Worm (Caenorhabditis elegans) whole organism, young adult: Measurements from ENCODE around the gene E02C12.11.

Source experiments
- Y67H2A.10 ChIP-seq: fragments of 200-800 bp; sonication (Bioruptor generic); conservative IDR thresholded peaks from 2 replicates; pipeline ENCODE4 v1.3.6; 2022; ENCODE audit warnings: missing genetic modification reagents, missing genetic modification characterization, missing compliant biosample characterization
- ama-1 ChIP-seq, 3 experiments: fragments of 150-350 bp in 1 of 3; sonication (generic microtip) in 2 of 3; optimal IDR thresholded peaks; 2 replicates each; lab custom pipeline; 2014 to 2018; ENCODE audit warnings: missing biosample characterization in 2 of 3, missing genetic modification characterization in 2 of 3, missing genetic modification reagents in 2 of 3
- ekl-4 ChIP-seq: fragments of 200-800 bp; sonication (Bioruptor generic); IDR thresholded peaks from 2 replicates; pipeline ENCODE4 v1.3.6; 2022; ENCODE audit warnings: missing genetic modification reagents, missing genetic modification characterization, missing compliant biosample characterization
- lag-1 ChIP-seq: fragments of 200-800 bp; sonication (Bioruptor generic); IDR thresholded peaks from 2 replicates; pipeline ENCODE4 v1.3.6; 2022; ENCODE audit warnings: missing genetic modification reagents, missing genetic modification characterization, missing compliant biosample characterization
- lin-35 ChIP-seq, 3 experiments: fragments of 150-350 bp in 2 of 3; sonication (generic microtip) in 1 of 3; optimal IDR thresholded peaks; 2 replicates each; lab custom pipeline; 2014 to 2018; ENCODE audit warnings: missing biosample characterization in 3 of 3, missing genetic modification characterization in 3 of 3, missing genetic modification reagents in 3 of 3
- lin-54 ChIP-seq: fragments of 200-800 bp; sonication (Bioruptor generic); optimal IDR thresholded peaks from 2 replicates; lab custom pipeline; 2018; ENCODE audit warnings: mild to moderate bottlenecking, missing genetic modification characterization, missing compliant biosample characterization
- nfya-2 ChIP-seq: fragments of 200-800 bp; sonication (Bioruptor generic); IDR thresholded peaks from 2 replicates; pipeline ENCODE4 v1.3.6; 2022; ENCODE audit warnings: missing genetic modification reagents, missing genetic modification characterization, missing compliant biosample characterization
- nhr-27 ChIP-seq: fragments of 200-800 bp; sonication (Bioruptor generic); optimal IDR thresholded peaks from 2 replicates; lab custom pipeline; 2018; ENCODE audit warnings: mild to moderate bottlenecking, missing genetic modification characterization, moderate library complexity, missing compliant biosample characterization
- nhr-80 ChIP-seq: sonication (generic microtip); optimal IDR thresholded peaks from 2 replicates; lab custom pipeline; 2016; ENCODE audit warnings: missing genetic modification characterization, missing compliant biosample characterization
- snpc-4 ChIP-seq, 5 experiments: fragments of 150-350 bp in 1 of 5; sonication (generic microtip) in 4 of 5; optimal IDR thresholded peaks; 2 replicates each; lab custom pipeline; 2014 to 2018; ENCODE audit warnings: missing genetic modification characterization in 5 of 5, missing biosample characterization in 3 of 5, antibody characterized with exemption in 2 of 5, mild to moderate bottlenecking in 2 of 5, missing compliant biosample characterization in 2 of 5, missing genotype in 2 of 5, moderate library complexity in 2 of 5, missing genetic modification reagents in 1 of 5
- unc-130 ChIP-seq: sonication (generic microtip); optimal IDR thresholded peaks from 2 replicates; lab custom pipeline; 2016; ENCODE audit warnings: missing genetic modification reagents, missing genetic modification characterization, missing compliant biosample characterization
- zfh-2 ChIP-seq: fragments of 200-800 bp; sonication (Bioruptor generic); conservative IDR thresholded peaks from 2 replicates; pipeline ENCODE4 v1.3.6; 2022; ENCODE audit warnings: missing genetic modification reagents, missing genetic modification characterization, missing compliant biosample characterization
- ztf-3 ChIP-seq: fragments of 200-800 bp; sonication (Bioruptor generic); optimal IDR thresholded peaks from 2 replicates; lab custom pipeline; 2018; ENCODE audit warnings: mild to moderate bottlenecking, missing genetic modification characterization, missing compliant biosample characterization

DNA sequence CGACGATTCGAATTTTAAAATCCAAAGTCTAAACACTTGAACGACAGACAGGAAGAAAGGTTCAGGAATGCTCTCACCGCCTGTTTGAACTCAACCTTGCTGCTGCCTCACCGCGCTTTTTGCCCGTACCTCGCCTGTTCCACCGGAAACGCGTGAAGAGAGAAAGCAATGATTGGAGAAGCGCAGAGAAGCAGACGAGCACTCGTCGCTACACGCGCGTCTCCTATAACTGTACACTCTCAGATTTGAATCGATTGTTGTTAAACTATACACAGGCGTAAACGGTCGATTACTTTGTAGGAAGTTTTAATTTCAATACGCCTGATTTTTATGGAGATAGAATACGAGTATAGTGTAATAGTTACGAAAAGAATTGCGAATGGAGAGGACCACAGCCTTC, 44.8 kb upstream of the E02C12.11 start:
- TF ChIP-seq lin-54 (no peak), ama-1 (optimal IDR thresholded peaks at IDR 0.05; lab: Kevin White, UChicago) (no peak), ama-1 (GFP tag; optimal IDR thresholded peaks at IDR 0.05; lab: Kevin White, UChicago) (no peak), ekl-4 (GFP tag; lab: Robert Waterston, UW) (no peak), nhr-27 (no peak), Y67H2A.10 (GFP tag; lab: Robert Waterston, UW) (no peak), ztf-3 (GFP tag; lab: Kevin White, UChicago) (no peak), unc-130 (GFP tag; lab: Kevin White, UChicago) (no peak), zfh-2 (GFP tag; lab: Robert Waterston, UW) (no peak), nfya-2 (GFP tag; lab: Robert Waterston, UW) (no peak), nhr-80 (tag; lab: Kevin White, UChicago) (peak; percentile 89), lag-1 (GFP tag; lab: Robert Waterston, UW) (no peak), snpc-4 (GFP tag; optimal IDR thresholded peaks at IDR 0.05; lab: Kevin White, UChicago) (no peak), snpc-4 (tag; optimal IDR thresholded peaks at IDR 0.05; lab: Kevin White, UChicago) (peak in 1 of 4 experiments; percentile 8), lin-35 (GFP tag; optimal IDR thresholded peaks at IDR 0.05; lab: Kevin White, UChicago) (no peak)
